Worm (Caenorhabditis elegans) whole organism, L2 larva: ENCODE data around the gene flp-9.

Experiments
- lin-39 ChIP-seq: fragments of 150-350 bp; optimal IDR thresholded peaks from 2 replicates; lab custom pipeline; 2014; ENCODE audit warnings: missing biosample characterization, missing genetic modification reagents, missing genetic modification characterization
- mdl-1 ChIP-seq, 2 experiments: fragments of 150-350 bp in 1 of 2; sonication (generic microtip) in 1 of 2; optimal IDR thresholded peaks; 2 replicates each; lab custom pipeline; 2017; ENCODE audit warnings: missing biosample characterization in 2 of 2, missing genetic modification characterization in 2 of 2
- nhr-12 ChIP-seq: fragments of 150-350 bp; optimal IDR thresholded peaks from 2 replicates; lab custom pipeline; 2014; ENCODE audit warnings: missing biosample characterization, missing genetic modification characterization
- snpc-4 ChIP-seq: fragments of 150-350 bp; optimal IDR thresholded peaks from 2 replicates; lab custom pipeline; 2014; ENCODE audit warnings: missing biosample characterization, missing genetic modification characterization

ce11 chrIV:12765067-12765466 is 7.7 kb upstream of the flp-9 start, which contains the start of gene ZK897.10:
- TF ChIP-seq mdl-1 (tag; optimal IDR thresholded peaks at IDR 0.05; lab: Kevin White, UChicago) (no peak), lin-39 (tag; lab: Kevin White, UChicago) (no peak), snpc-4 (tag; lab: Kevin White, UChicago) (no peak), nhr-12 (no peak)
